Worm (Caenorhabditis elegans): Measurements from ENCODE around the gene rpia-1.

The rpia-1 gene

ce11 chrIII:7090545-7090944 lies 32.4 kb upstream of the rpia-1 start, which contains the start of gene ZK418.10:
Gene ZK418.10, minus strand, starts transcription at chrIII:7090692.
- TF ChIP-seq nhr-76 (tag; optimal IDR thresholded peaks at IDR 0.05) (no peak), ceh-43 (GFP tag; optimal IDR thresholded peaks at IDR 0.05) (no peak), tbx-8 (GFP tag; optimal IDR thresholded peaks at IDR 0.05) (no peak), lin-13 (tag; optimal IDR thresholded peaks at IDR 0.05) (no peak), nhr-28 (tag; optimal IDR thresholded peaks at IDR 0.05) (no peak), elt-3 (tag; optimal IDR thresholded peaks at IDR 0.05) (no peak), snpc-4 (tag; optimal IDR thresholded peaks at IDR 0.05) (no peak), ztf-11 (tag; optimal IDR thresholded peaks at IDR 0.05) (no peak), mep-1 (tag; optimal IDR thresholded peaks at IDR 0.05) (no peak), cnd-1 (tag; optimal IDR thresholded peaks at IDR 0.05) (no peak), unc-120 (tag; optimal IDR thresholded peaks at IDR 0.05; ENCODE audit: poor library complexity, severe bottlenecking) (no peak), blmp-1 (tag; optimal IDR thresholded peaks at IDR 0.05) (no peak), unc-62 (GFP tag; optimal IDR thresholded peaks at IDR 0.05) (no peak), elt-1 (tag; optimal IDR thresholded peaks at IDR 0.05; ENCODE audit: borderline replicate concordance, insufficient read depth) (no peak), sem-2 (GFP tag; optimal IDR thresholded peaks at IDR 0.05) (no peak), bed-3 (GFP tag; optimal IDR thresholded peaks at IDR 0.05) (no peak), mls-2 (tag; optimal IDR thresholded peaks at IDR 0.05) (no peak), flh-1 (GFP tag; optimal IDR thresholded peaks at IDR 0.05) (no peak)

DNA sequence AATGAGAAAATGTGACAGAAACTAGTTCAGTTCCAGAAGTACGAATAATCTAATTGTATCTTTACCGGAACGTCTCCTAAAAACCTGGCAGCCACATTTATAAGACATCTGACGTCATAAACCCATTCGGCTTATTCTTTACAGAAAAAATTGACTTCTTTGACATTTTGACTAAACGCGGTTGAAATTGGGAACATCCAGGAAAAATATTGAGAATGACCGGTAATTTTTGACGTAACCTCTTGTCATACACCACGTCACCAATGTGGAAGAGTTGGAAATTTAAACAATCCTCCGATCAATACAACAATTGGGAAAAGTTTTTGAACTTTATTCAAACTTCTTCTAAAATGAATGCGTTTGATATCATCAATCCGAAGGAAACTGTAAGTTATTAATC lies 31.9 kb upstream of the rpia-1 start, which contains the start of gene ZK418.2:
Gene ZK418.2 (plus strand): TSS at position 301 of the 400 bp plus-strand sequence.
- TF ChIP-seq snpc-4 (tag; optimal IDR thresholded peaks at IDR 0.05), result no peak
- TF ChIP-seq lsy-2 (tag; optimal IDR thresholded peaks at IDR 0.05), result no peak
- no peak for TF ChIP-seq ces-1 (GFP tag; optimal IDR thresholded peaks at IDR 0.05)
- TF ChIP-seq unc-39 (tag; optimal IDR thresholded peaks at IDR 0.05), result no peak
- TF ChIP-seq nhr-12 (tag; optimal IDR thresholded peaks at IDR 0.05), result no peak
- TF ChIP-seq elt-1 (tag; optimal IDR thresholded peaks at IDR 0.05; ENCODE audit: borderline replicate concordance, insufficient read depth), result no peak
- TF ChIP-seq zip-8 (tag; optimal IDR thresholded peaks at IDR 0.05), result no peak
- TF ChIP-seq blmp-1 (tag; optimal IDR thresholded peaks at IDR 0.05), result no peak
- no peak for TF ChIP-seq ham-2 (GFP tag; optimal IDR thresholded peaks at IDR 0.05)
- no peak for TF ChIP-seq sem-2 (GFP tag; optimal IDR thresholded peaks at IDR 0.05)
- TF ChIP-seq flh-1 (GFP tag; optimal IDR thresholded peaks at IDR 0.05), result no peak
- no peak for TF ChIP-seq nhr-76 (tag; optimal IDR thresholded peaks at IDR 0.05)
- no peak for TF ChIP-seq mab-5 (tag; optimal IDR thresholded peaks at IDR 0.05)
- TF ChIP-seq sptf-1 (tag; optimal IDR thresholded peaks at IDR 0.05), result no peak

ce11 chrIII:7095156-7095555 lies 27.8 kb upstream of the rpia-1 start, which contains the start of gene nhr-9:
Gene nhr-9, plus strand, starts transcription at chrIII:7095462.
- no peak for TF ChIP-seq blmp-1 (tag; optimal IDR thresholded peaks at IDR 0.05)
- TF ChIP-seq sptf-1 (tag; optimal IDR thresholded peaks at IDR 0.05), result no peak
- no peak for TF ChIP-seq lsy-2 (tag; optimal IDR thresholded peaks at IDR 0.05)
- no peak for TF ChIP-seq nhr-12 (tag; optimal IDR thresholded peaks at IDR 0.05)
- no peak for TF ChIP-seq tbx-8 (GFP tag; optimal IDR thresholded peaks at IDR 0.05)
- no peak for TF ChIP-seq hlh-1 (tag; optimal IDR thresholded peaks at IDR 0.05)
- TF ChIP-seq elt-1 (tag; optimal IDR thresholded peaks at IDR 0.05; ENCODE audit: borderline replicate concordance, insufficient read depth), result no peak
- TF ChIP-seq nhr-2 (tag; optimal IDR thresholded peaks at IDR 0.05), result no peak
- no peak for TF ChIP-seq lin-32 (GFP tag; optimal IDR thresholded peaks at IDR 0.05)
- no peak for TF ChIP-seq ztf-11 (tag; optimal IDR thresholded peaks at IDR 0.05)
- TF ChIP-seq sem-2 (GFP tag; optimal IDR thresholded peaks at IDR 0.05), result no peak
- TF ChIP-seq flh-1 (GFP tag; optimal IDR thresholded peaks at IDR 0.05), result no peak
- TF ChIP-seq drap-1 (GFP tag; optimal IDR thresholded peaks at IDR 0.05), result no peak
- TF ChIP-seq unc-39 (tag; optimal IDR thresholded peaks at IDR 0.05), result no peak
- no peak for TF ChIP-seq nhr-237 (tag; optimal IDR thresholded peaks at IDR 0.05)
- no peak for TF ChIP-seq ham-2 (GFP tag; optimal IDR thresholded peaks at IDR 0.05)
- no peak for TF ChIP-seq mep-1 (tag; optimal IDR thresholded peaks at IDR 0.05)
- TF ChIP-seq zip-8 (tag; optimal IDR thresholded peaks at IDR 0.05), result no peak
- TF ChIP-seq ceh-39 (tag; optimal IDR thresholded peaks at IDR 0.05), result no peak
- no peak for TF ChIP-seq snpc-4 (tag; optimal IDR thresholded peaks at IDR 0.05)

DNA sequence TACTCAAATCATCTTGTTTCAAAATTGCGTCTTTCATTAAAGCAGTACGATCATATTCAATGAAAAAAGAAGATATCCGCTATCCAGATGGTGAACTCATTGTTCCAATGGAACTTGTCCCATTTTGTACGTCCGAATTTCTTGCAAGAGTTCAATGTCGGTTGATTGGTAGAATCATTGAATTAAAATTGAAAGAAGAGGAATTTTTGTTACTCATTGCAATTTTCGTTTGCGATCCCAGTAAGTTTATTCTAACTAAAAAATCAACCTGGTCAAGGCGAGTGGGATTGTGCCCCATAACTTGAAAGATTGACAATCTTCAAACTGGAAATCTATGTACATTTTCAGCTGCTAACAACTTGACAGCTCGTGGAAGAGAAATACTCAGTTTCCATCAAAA lies 26.4 kb upstream of the rpia-1 start:
- TF ChIP-seq ham-2 (GFP tag; optimal IDR thresholded peaks at IDR 0.05) (no peak), ztf-11 (tag; optimal IDR thresholded peaks at IDR 0.05) (no peak), nhr-28 (tag; optimal IDR thresholded peaks at IDR 0.05) (no peak), lin-32 (GFP tag; optimal IDR thresholded peaks at IDR 0.05) (no peak), nhr-237 (tag; optimal IDR thresholded peaks at IDR 0.05) (no peak), unc-62 (GFP tag; optimal IDR thresholded peaks at IDR 0.05) (no peak)
